Fruit fly (Drosophila melanogaster): Measurements from ENCODE around the gene Pkd2.

The Pkd2 gene

DNA sequence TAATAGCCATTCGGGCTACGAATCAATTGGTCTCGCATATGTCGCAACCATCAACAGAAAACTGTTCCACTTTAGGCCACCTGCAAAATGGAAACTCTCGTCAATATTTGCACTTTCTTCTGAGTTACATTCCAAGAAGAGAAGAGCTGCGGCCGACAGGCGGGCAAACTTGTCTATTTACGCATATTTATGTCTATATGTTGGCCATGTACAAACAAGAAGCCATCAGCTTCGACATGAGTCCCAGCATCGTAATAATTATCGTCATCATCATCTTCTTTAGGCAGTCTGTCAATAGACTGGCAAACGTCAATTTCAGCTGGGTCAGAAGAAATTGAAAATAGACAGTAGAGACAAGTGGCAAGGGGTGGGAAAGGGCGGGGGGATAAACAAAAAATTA is 26.3 kb upstream of the Pkd2 start (continued):
- TF ChIP-seq cato (GFP tag; optimal IDR thresholded peaks at IDR 0.05; ENCODE audit: borderline replicate concordance) (no peak), Scr (GFP tag; IDR thresholded peaks at IDR 0.05; ENCODE audit: partially characterized antibody) (no peak), Oaz (GFP tag; IDR thresholded peaks at IDR 0.05) (no peak), h (optimal IDR thresholded peaks at IDR 0.05) (no peak), CG10979 (tag; optimal IDR thresholded peaks at IDR 0.05) (peak; percentile 38), oc (tag; optimal IDR thresholded peaks at IDR 0.05) (peak; percentile 70), CG1602 (GFP tag; optimal IDR thresholded peaks at IDR 0.05) (peak; percentile 35), CG12219 (GFP tag; optimal IDR thresholded peaks at IDR 0.05) (peak; percentile 42), tx (GFP tag; optimal IDR thresholded peaks at IDR 0.05) (no peak), btn (GFP tag; optimal IDR thresholded peaks at IDR 0.05) (peak; percentile 33), sd (tag; optimal IDR thresholded peaks at IDR 0.05) (peak; percentile 51), pnt (GFP tag; optimal IDR thresholded peaks at IDR 0.05) (peak; percentile 45), hb (GFP tag; IDR thresholded peaks at IDR 0.05; ENCODE audit: partially characterized antibody) (no peak), tll (GFP tag; optimal IDR thresholded peaks at IDR 0.05) (no peak), Mad (GFP tag; optimal IDR thresholded peaks at IDR 0.05) (peak; percentile 2), CrebB (tag; optimal IDR thresholded peaks at IDR 0.05) (peak; percentile 51), CG17385 (GFP tag; optimal IDR thresholded peaks at IDR 0.05) (peak; percentile 61), CG14050 (GFP tag; IDR thresholded peaks at IDR 0.05) (0 out of 3 replicates have a peak, but pooled peaks have one; percentile 12), Fer3 (tag; optimal IDR thresholded peaks at IDR 0.05) (peak; percentile 59), sr (GFP tag; IDR thresholded peaks at IDR 0.05) (peak; percentile 70; the same call in 2 of the 3 replicates), Atf-2 (GFP tag; optimal IDR thresholded peaks at IDR 0.05) (no peak), abd-A (tag; optimal IDR thresholded peaks at IDR 0.05) (no peak), CG32772 (GFP tag; IDR thresholded peaks at IDR 0.05) (0 out of 2 replicates have a peak, but pooled peaks have one; percentile 19), Jarid2 (GFP tag; optimal IDR thresholded peaks at IDR 0.05) (peak; percentile 19), scrt (GFP tag; optimal IDR thresholded peaks at IDR 0.05) (peak; percentile 35), CG11398 (GFP tag; optimal IDR thresholded peaks at IDR 0.05) (peak; percentile 71), CG9797 (GFP tag; optimal IDR thresholded peaks at IDR 0.05) (peak; percentile 3), CG18262 (tag; optimal IDR thresholded peaks at IDR 0.05) (peak; percentile 52), mirr (GFP tag; optimal IDR thresholded peaks at IDR 0.05) (peak; percentile 63), CG7357 (GFP tag; IDR thresholded peaks at IDR 0.05) (0 out of 3 replicates have a peak, but pooled peaks have one; percentile 29), CG12391 (tag; optimal IDR thresholded peaks at IDR 0.05) (peak; percentile 36), unpg (GFP tag; optimal IDR thresholded peaks at IDR 0.05) (peak; percentile 68), CG1529 (GFP tag; optimal IDR thresholded peaks at IDR 0.05) (peak; percentile 81), HLH4C (GFP tag; IDR thresholded peaks at IDR 0.05; ENCODE audit: partially characterized antibody) (no peak), Lhr (GFP tag; optimal IDR thresholded peaks at IDR 0.05) (peak; percentile 66), sens-2 (GFP tag; IDR thresholded peaks at IDR 0.05) (0 out of 2 replicates have a peak, but pooled peaks have one; percentile 18), Xrp1 (GFP tag; IDR thresholded peaks at IDR 0.05) (peak; percentile 80), CG3847 (GFP tag; IDR thresholded peaks at IDR 0.05) (no peak), zfh1 (GFP tag; IDR thresholded peaks at IDR 0.05) (peak; percentile 52; the same call in 1 of the 3 replicates), Nf-YB (GFP tag; optimal IDR thresholded peaks at IDR 0.05) (peak; percentile 42), kah (GFP tag; optimal IDR thresholded peaks at IDR 0.05) (peak; percentile 13), CG42726 (GFP tag; IDR thresholded peaks at IDR 0.05; ENCODE audit: partially characterized antibody) (no peak), CG17829 (tag; optimal IDR thresholded peaks at IDR 0.05) (peak; percentile 40), D (optimal IDR thresholded peaks at IDR 0.05) (no peak), D (GFP tag; optimal IDR thresholded peaks at IDR 0.05) (peak; percentile 79), Dfd (GFP tag; optimal IDR thresholded peaks at IDR 0.05) (no peak), hkb (optimal IDR thresholded peaks at IDR 0.05) (no peak), hkb (GFP tag; IDR thresholded peaks at IDR 0.05) (peak; percentile 57), sob (GFP tag; IDR thresholded peaks at IDR 0.05) (0 out of 2 replicates have a peak, but pooled peaks have one; percentile 23), eyg (GFP tag; optimal IDR thresholded peaks at IDR 0.05) (peak; percentile 40)

Measured in whole organism, embryonic.